Worm (Caenorhabditis elegans) whole organism, late embryonic: ENCODE data around the gene ntr-2.

Experiments used
- F13H6.1 ChIP-seq: sonication (generic microtip); optimal IDR thresholded peaks from 2 replicates; lab custom pipeline; 2016; ENCODE audit warnings: missing genetic modification characterization, missing compliant biosample characterization
- K09A11.1 ChIP-seq: sonication (generic microtip); optimal IDR thresholded peaks from 2 replicates; lab custom pipeline; 2017; ENCODE audit warnings: antibody characterized with exemption, mild to moderate bottlenecking, missing genetic modification characterization, missing compliant biosample characterization; ENCODE audit not compliant: insufficient read depth
- ceh-14 ChIP-seq: sonication (generic microtip); optimal IDR thresholded peaks from 2 replicates; lab custom pipeline; 2016; ENCODE audit warnings: missing genotype, missing genetic modification characterization, missing compliant biosample characterization
- ceh-18 ChIP-seq: sonication (generic microtip); optimal IDR thresholded peaks from 2 replicates; lab custom pipeline; 2016; ENCODE audit warnings: missing genetic modification characterization, missing compliant biosample characterization
- ceh-2 ChIP-seq: sonication (generic microtip); optimal IDR thresholded peaks from 2 replicates; lab custom pipeline; 2016; ENCODE audit warnings: missing genotype, missing genetic modification characterization, missing compliant biosample characterization
- ceh-22 ChIP-seq: sonication (generic microtip); optimal IDR thresholded peaks from 2 replicates; lab custom pipeline; 2017; ENCODE audit warnings: missing biosample characterization, missing genetic modification characterization
- ceh-24 ChIP-seq: sonication (generic microtip); optimal IDR thresholded peaks from 2 replicates; lab custom pipeline; 2016; ENCODE audit warnings: mild to moderate bottlenecking, missing genetic modification characterization, missing compliant biosample characterization
- ceh-31 ChIP-seq: sonication (generic microtip); optimal IDR thresholded peaks from 2 replicates; lab custom pipeline; 2016; ENCODE audit warnings: missing genetic modification characterization, missing compliant biosample characterization
- che-1 ChIP-seq: sonication (generic microtip); optimal IDR thresholded peaks from 2 replicates; lab custom pipeline; 2016; ENCODE audit warnings: mild to moderate bottlenecking, missing genetic modification characterization, missing compliant biosample characterization
- dve-1 ChIP-seq: sonication (generic microtip); optimal IDR thresholded peaks from 2 replicates; lab custom pipeline; 2017; ENCODE audit warnings: antibody characterized with exemption, mild to moderate bottlenecking, missing genetic modification characterization, missing compliant biosample characterization
- fax-1 ChIP-seq: sonication (generic microtip); optimal IDR thresholded peaks from 2 replicates; lab custom pipeline; 2016; ENCODE audit warnings: missing genotype, missing genetic modification characterization, missing compliant biosample characterization
- fkh-6 ChIP-seq: sonication (generic microtip); optimal IDR thresholded peaks from 2 replicates; lab custom pipeline; 2016; ENCODE audit warnings: missing genetic modification characterization, missing compliant biosample characterization
- hlh-13 ChIP-seq: fragments of 200-800 bp; sonication (Bioruptor generic); optimal IDR thresholded peaks from 2 replicates; lab custom pipeline; 2018; ENCODE audit warnings: mild to moderate bottlenecking, missing genetic modification characterization, missing compliant biosample characterization
- nhr-11 ChIP-seq: fragments of 150-350 bp; optimal IDR thresholded peaks from 2 replicates; lab custom pipeline; 2014; ENCODE audit warnings: missing biosample characterization, missing genetic modification characterization
- odd-2 ChIP-seq: sonication (generic microtip); optimal IDR thresholded peaks from 2 replicates; lab custom pipeline; 2017; ENCODE audit warnings: antibody characterized with exemption, mild to moderate bottlenecking, missing genetic modification characterization, missing compliant biosample characterization
- pat-9 ChIP-seq: fragments of 200-800 bp; sonication (Bioruptor generic); optimal IDR thresholded peaks from 2 replicates; lab custom pipeline; 2018; ENCODE audit warnings: mild to moderate bottlenecking, missing genetic modification characterization, moderate library complexity, missing compliant biosample characterization
- pax-1 ChIP-seq: fragments of 150-350 bp; optimal IDR thresholded peaks from 2 replicates; lab custom pipeline; 2014; ENCODE audit warnings: missing biosample characterization, missing genetic modification characterization
- pha-4 ChIP-seq: fragments of 150-350 bp; optimal IDR thresholded peaks from 2 replicates; lab custom pipeline; 2018; ENCODE audit warnings: missing biosample characterization, missing genetic modification reagents, missing genetic modification characterization
- pqm-1 ChIP-seq: sonication (generic microtip); optimal IDR thresholded peaks from 2 replicates; lab custom pipeline; 2016; ENCODE audit warnings: missing genetic modification characterization, missing compliant biosample characterization
- pros-1 ChIP-seq: fragments of 150-350 bp; optimal IDR thresholded peaks from 2 replicates; lab custom pipeline; 2014; ENCODE audit warnings: missing biosample characterization, missing genetic modification reagents, missing genetic modification characterization
- sox-4 ChIP-seq: sonication (generic microtip); optimal IDR thresholded peaks from 2 replicates; lab custom pipeline; 2017; ENCODE audit warnings: mild to moderate bottlenecking, missing genetic modification characterization, inconsistent platforms, missing compliant biosample characterization
- tbx-2 ChIP-seq: sonication (generic microtip); optimal IDR thresholded peaks from 2 replicates; lab custom pipeline; 2016; ENCODE audit warnings: missing genetic modification characterization, missing compliant biosample characterization
- tbx-7 ChIP-seq: sonication (generic microtip); optimal IDR thresholded peaks from 2 replicates; lab custom pipeline; 2016; ENCODE audit warnings: missing genotype, missing genetic modification characterization, missing compliant biosample characterization
- unc-55 ChIP-seq: sonication (generic microtip); optimal IDR thresholded peaks from 2 replicates; lab custom pipeline; 2017; ENCODE audit warnings: missing biosample characterization, missing genetic modification reagents, missing genetic modification characterization
- zip-5 ChIP-seq: sonication (generic microtip); optimal IDR thresholded peaks from 2 replicates; lab custom pipeline; 2016; ENCODE audit warnings: missing genetic modification characterization, missing compliant biosample characterization
- ztf-16 ChIP-seq: sonication (generic microtip); optimal IDR thresholded peaks from 2 replicates; lab custom pipeline; 2017; ENCODE audit warnings: missing genetic modification characterization, missing compliant biosample characterization

Gene ntr-2

ce11 chrX:14881119-14881518 lies 47.6 kb downstream of the ntr-2 start, which contains the start of gene flp-8:
flp-8 (plus strand) TSS chrX:14881419.
- TF ChIP-seq ceh-22 (no peak), ceh-2 (no peak), ceh-31 (tag; lab: Kevin White, UChicago) (no peak), fax-1 (no peak), pqm-1 (tag; lab: Kevin White, UChicago) (no peak), ceh-24 (tag; lab: Kevin White, UChicago) (no peak), tbx-2 (tag; lab: Kevin White, UChicago) (no peak), unc-55 (GFP tag; lab: Kevin White, UChicago) (no peak), pax-1 (tag; lab: Kevin White, UChicago) (no peak), pros-1 (tag; lab: Kevin White, UChicago) (no peak), odd-2 (tag; lab: Kevin White, UChicago) (no peak), K09A11.1 (tag; lab: Kevin White, UChicago) (no peak), tbx-7 (tag; lab: Kevin White, UChicago) (no peak), ceh-14 (tag; lab: Kevin White, UChicago) (no peak), ztf-16 (tag; lab: Kevin White, UChicago) (no peak), dve-1 (tag; lab: Kevin White, UChicago) (no peak), pha-4 (no peak), zip-5 (tag; lab: Kevin White, UChicago) (no peak), ceh-18 (no peak)

- TF ChIP-seq hlh-13 (GFP tag; lab: Kevin White, UChicago) (peak; percentile 17), che-1 (no peak)
- TF ChIP-seq, all 69 proteins: peak for 1
These were observed 51.1 kb downstream of the ntr-2 start for ce11 chrX:14877691-14878090.

- no peak for TF ChIP-seq sox-4 (tag; lab: Kevin White, UChicago)
- no peak for TF ChIP-seq tbx-2 (tag; lab: Kevin White, UChicago)
- TF ChIP-seq pat-9 (tag; lab: Kevin White, UChicago), result no peak
- TF ChIP-seq nhr-11, result no peak
- no peak for TF ChIP-seq fkh-6 (tag; lab: Kevin White, UChicago)
- TF ChIP-seq pha-4, result no peak
- TF ChIP-seq ceh-22, result no peak
- TF ChIP-seq F13H6.1 (tag; lab: Kevin White, UChicago), result no peak
- no peak for TF ChIP-seq che-1
These were observed 53.1 kb downstream of the ntr-2 start, which contains the start of gene sssh-1 for ce11 chrX:14875668-14876067. sssh-1 (plus strand) TSS chrX:14875968.
